Worm (Caenorhabditis elegans) whole organism, mixed stage, embryonic: ENCODE results near the gene ntl-2.

ENCODE experiments used
- blmp-1 ChIP-seq: fragments of 150-350 bp; optimal IDR thresholded peaks from 2 replicates; lab custom pipeline; 2014; ENCODE audit warnings: missing biosample characterization, missing genetic modification characterization
- ceh-83 ChIP-seq: fragments of 200-800 bp; sonication (Bioruptor generic); optimal IDR thresholded peaks from 2 replicates; lab custom pipeline; 2018; ENCODE audit warnings: mild to moderate bottlenecking, missing genetic modification characterization, missing compliant biosample characterization
- elt-3 ChIP-seq: fragments of 150-350 bp; optimal IDR thresholded peaks from 2 replicates; lab custom pipeline; 2014; ENCODE audit warnings: missing biosample characterization, missing genetic modification characterization
- lin-13 ChIP-seq: fragments of 150-350 bp; optimal IDR thresholded peaks from 2 replicates; lab custom pipeline; 2014; ENCODE audit warnings: missing biosample characterization, missing genetic modification characterization
- lsy-2 ChIP-seq: fragments of 150-350 bp; optimal IDR thresholded peaks from 2 replicates; lab custom pipeline; 2014; ENCODE audit warnings: missing biosample characterization, missing genetic modification characterization
- mep-1 ChIP-seq: fragments of 150-350 bp; optimal IDR thresholded peaks from 2 replicates; lab custom pipeline; 2017; ENCODE audit warnings: missing biosample characterization, missing genetic modification reagents, missing genetic modification characterization, inconsistent platforms
- nhr-2 ChIP-seq: fragments of 150-350 bp; optimal IDR thresholded peaks from 2 replicates; lab custom pipeline; 2014; ENCODE audit warnings: missing biosample characterization, missing genetic modification characterization
- nhr-237 ChIP-seq: fragments of 150-350 bp; optimal IDR thresholded peaks from 2 replicates; lab custom pipeline; 2014; ENCODE audit warnings: missing biosample characterization, missing genetic modification characterization
- nhr-28 ChIP-seq: fragments of 150-350 bp; optimal IDR thresholded peaks from 2 replicates; lab custom pipeline; 2014; ENCODE audit warnings: missing biosample characterization, missing genetic modification characterization
- nhr-76 ChIP-seq: sonication (generic microtip); optimal IDR thresholded peaks from 2 replicates; lab custom pipeline; 2017; ENCODE audit warnings: missing biosample characterization, missing genetic modification characterization
- snpc-4 ChIP-seq: fragments of 150-350 bp; optimal IDR thresholded peaks from 2 replicates; lab custom pipeline; 2014; ENCODE audit warnings: missing biosample characterization, missing genetic modification characterization
- unc-39 ChIP-seq: fragments of 150-350 bp; optimal IDR thresholded peaks from 2 replicates; lab custom pipeline; 2014; ENCODE audit warnings: missing biosample characterization, missing genetic modification characterization
- ztf-11 ChIP-seq: fragments of 150-350 bp; optimal IDR thresholded peaks from 2 replicates; lab custom pipeline; 2014; ENCODE audit warnings: missing biosample characterization, missing genetic modification characterization

ce11 chrII:4367923-4368322, 8.3 kb downstream of the ntl-2 start, which contains the start of gene try-9:
- no peak for TF ChIP-seq lin-13 (tag; lab: Kevin White, UChicago)
- TF ChIP-seq unc-39 (tag; lab: Kevin White, UChicago) = no peak
- TF ChIP-seq nhr-76 (tag; lab: Kevin White, UChicago) = no peak
- no peak for TF ChIP-seq nhr-28
- TF ChIP-seq elt-3 = no peak
- TF ChIP-seq ceh-83 (GFP tag; lab: Kevin White, UChicago) = no peak
- TF ChIP-seq ztf-11 (tag; lab: Kevin White, UChicago) = no peak
- no peak for TF ChIP-seq snpc-4
- no peak for TF ChIP-seq nhr-237
- TF ChIP-seq blmp-1 (tag; lab: Kevin White, UChicago) = no peak
- no peak for TF ChIP-seq mep-1 (tag; lab: Kevin White, UChicago)
- no peak for TF ChIP-seq lsy-2 (tag; lab: Kevin White, UChicago)
- no peak for TF ChIP-seq nhr-2 (tag; lab: Kevin White, UChicago)
